Worm (Caenorhabditis elegans): Measurements from ENCODE around the gene R07E5.6.

- TF ChIP-seq mab-5 (tag; optimal IDR thresholded peaks at IDR 0.05) (no peak), aly-2 (tag; optimal IDR thresholded peaks at IDR 0.05) (no peak)
Observed at ce11 chrIII:4413099-4413498, 14.5 kb downstream of the R07E5.6 start, which contains the start of gene mpc-1.

Data from whole organism, L2 larva.